Worm (Caenorhabditis elegans) whole organism, L1 larva: Measurements from ENCODE around the gene pxf-1.

Source experiments
- C16A3.4 ChIP-seq: fragments of 150-350 bp; optimal IDR thresholded peaks from 2 replicates; lab custom pipeline; 2014; ENCODE audit warnings: missing biosample characterization, missing genetic modification characterization
- C34B4.2 ChIP-seq: sonication (generic microtip); optimal IDR thresholded peaks from 2 replicates; lab custom pipeline; 2017; ENCODE audit warnings: mild to moderate bottlenecking, missing genetic modification characterization, missing compliant biosample characterization
- aly-2 ChIP-seq: fragments of 150-350 bp; optimal IDR thresholded peaks from 2 replicates; lab custom pipeline; 2014; ENCODE audit warnings: missing biosample characterization, missing genetic modification characterization
- blmp-1 ChIP-seq: fragments of 150-350 bp; optimal IDR thresholded peaks from 2 replicates; lab custom pipeline; 2014; ENCODE audit warnings: missing biosample characterization, missing genetic modification characterization
- ceh-8 ChIP-seq: fragments of 200-800 bp; sonication (Bioruptor generic); optimal IDR thresholded peaks from 2 replicates; lab custom pipeline; 2018; ENCODE audit warnings: mild to moderate bottlenecking, missing genetic modification characterization, moderate library complexity, missing compliant biosample characterization
- ceh-82 ChIP-seq, 3 experiments: fragments of 150-350 bp in 1 of 3; sonication (generic microtip) in 2 of 3; optimal IDR thresholded peaks; 2 replicates each; lab custom pipeline; 2014 to 2017; ENCODE audit warnings: missing biosample characterization in 3 of 3, missing genetic modification characterization in 3 of 3
- dpl-1 ChIP-seq, 3 experiments: fragments of 150-350 bp in 2 of 3; sonication (generic microtip) in 1 of 3; optimal IDR thresholded peaks; 2 replicates each; lab custom pipeline; 2014 to 2017; ENCODE audit warnings: missing biosample characterization in 3 of 3, missing genetic modification characterization in 3 of 3, missing genetic modification reagents in 3 of 3
- dsc-1 ChIP-seq: sonication (generic microtip); optimal IDR thresholded peaks from 2 replicates; lab custom pipeline; 2016; ENCODE audit warnings: mild to moderate bottlenecking, missing genetic modification characterization, missing compliant biosample characterization
- efl-1 ChIP-seq, 4 experiments: fragments of 150-350 bp; optimal IDR thresholded peaks in 3 of 4; peaks in 1 of 4; 1 replicate in 1 of 4; 2 replicates in 3 of 4; lab custom pipeline; 2014; ENCODE audit warnings: missing biosample characterization in 2 of 4, missing genetic modification characterization in 2 of 4, missing genetic modification reagents in 2 of 4
- elt-2 ChIP-seq: sonication (generic microtip); optimal IDR thresholded peaks from 2 replicates; lab custom pipeline; 2016; ENCODE audit warnings: missing genetic modification characterization, mild to moderate bottlenecking, inconsistent platforms, missing compliant biosample characterization, missing genetic modification reagents
- ets-5 ChIP-seq: fragments of 200-800 bp; sonication (Bioruptor generic); IDR thresholded peaks from 2 replicates; pipeline ENCODE4 v1.3.6; 2022; ENCODE audit warnings: missing genetic modification characterization, missing compliant biosample characterization
- fkh-4 ChIP-seq: sonication (generic microtip); optimal IDR thresholded peaks from 2 replicates; lab custom pipeline; 2016; ENCODE audit warnings: missing compliant biosample characterization, missing genetic modification characterization, borderline replicate concordance
- fkh-8 ChIP-seq: sonication (generic microtip); optimal IDR thresholded peaks from 2 replicates; lab custom pipeline; 2016; ENCODE audit warnings: mild to moderate bottlenecking, missing genetic modification characterization, missing compliant biosample characterization
- grh-1 ChIP-seq: fragments of 200-800 bp; sonication (Bioruptor generic); IDR thresholded peaks from 2 replicates; pipeline ENCODE4 v1.3.6; 2022; ENCODE audit warnings: missing genetic modification reagents, missing genetic modification characterization, missing compliant biosample characterization
- hlh-4 ChIP-seq: sonication (generic microtip); optimal IDR thresholded peaks from 2 replicates; lab custom pipeline; 2016; ENCODE audit warnings: mild to moderate bottlenecking, missing genetic modification characterization, missing compliant biosample characterization
- hpl-2 ChIP-seq: fragments of 150-350 bp; optimal IDR thresholded peaks from 2 replicates; lab custom pipeline; 2014; ENCODE audit warnings: missing biosample characterization, missing genetic modification reagents, missing genetic modification characterization
- jun-1 ChIP-seq: fragments of 150-350 bp; optimal IDR thresholded peaks from 2 replicates; lab custom pipeline; 2014; ENCODE audit warnings: missing biosample characterization, missing genetic modification reagents, missing genetic modification characterization
- lin-13 ChIP-seq: fragments of 150-350 bp; optimal IDR thresholded peaks from 2 replicates; lab custom pipeline; 2014; ENCODE audit warnings: missing biosample characterization, missing genetic modification reagents, missing genetic modification characterization
- lin-14 ChIP-seq: fragments of 200-800 bp; sonication (Bioruptor generic); optimal IDR thresholded peaks from 2 replicates; lab custom pipeline; 2018; ENCODE audit warnings: mild to moderate bottlenecking, missing genetic modification characterization, moderate library complexity, missing compliant biosample characterization
- lin-15B ChIP-seq: fragments of 150-350 bp; sonication (generic microtip); optimal IDR thresholded peaks from 3 replicates; lab custom pipeline; 2014; ENCODE audit warnings: missing biosample characterization, missing genetic modification characterization
- lin-35 ChIP-seq, 2 experiments: fragments of 150-350 bp; optimal IDR thresholded peaks; 2 replicates each; lab custom pipeline; 2014; ENCODE audit warnings: missing biosample characterization in 2 of 2, missing genetic modification characterization in 2 of 2, missing genetic modification reagents in 2 of 2
- lin-39 ChIP-seq: fragments of 150-350 bp; optimal IDR thresholded peaks from 2 replicates; lab custom pipeline; 2014; ENCODE audit warnings: missing biosample characterization, missing genetic modification reagents, missing genetic modification characterization
- mdl-1 ChIP-seq, 2 experiments: fragments of 150-350 bp; optimal IDR thresholded peaks; 2 replicates each; lab custom pipeline; 2014 to 2017; ENCODE audit warnings: missing biosample characterization in 2 of 2, missing genetic modification characterization in 2 of 2, inconsistent platforms in 1 of 2
- mep-1 ChIP-seq: fragments of 150-350 bp; optimal IDR thresholded peaks from 2 replicates; lab custom pipeline; 2014; ENCODE audit warnings: missing biosample characterization, missing genetic modification characterization
- nhr-11 ChIP-seq: fragments of 150-350 bp; optimal IDR thresholded peaks from 2 replicates; lab custom pipeline; 2014; ENCODE audit warnings: missing biosample characterization, missing genetic modification characterization
- nhr-20 ChIP-seq: sonication (generic microtip); optimal IDR thresholded peaks from 2 replicates; lab custom pipeline; 2016; ENCODE audit warnings: mild to moderate bottlenecking, missing genetic modification characterization, missing compliant biosample characterization
- nhr-237 ChIP-seq: fragments of 150-350 bp; optimal IDR thresholded peaks from 2 replicates; lab custom pipeline; 2014; ENCODE audit warnings: missing biosample characterization, missing genetic modification characterization
- nhr-47 ChIP-seq: sonication (generic microtip); optimal IDR thresholded peaks from 2 replicates; lab custom pipeline; 2016; ENCODE audit warnings: mild to moderate bottlenecking, missing genetic modification characterization, moderate library complexity, missing compliant biosample characterization
- nhr-77 ChIP-seq: fragments of 150-350 bp; optimal IDR thresholded peaks from 2 replicates; lab custom pipeline; 2014; ENCODE audit warnings: missing biosample characterization, missing genetic modification characterization
- nhr-84 ChIP-seq: sonication (generic microtip); optimal IDR thresholded peaks from 2 replicates; lab custom pipeline; 2017; ENCODE audit warnings: missing biosample characterization, missing genetic modification characterization
- pag-3 ChIP-seq: sonication (generic microtip); optimal IDR thresholded peaks from 2 replicates; lab custom pipeline; 2017; ENCODE audit warnings: missing genetic modification characterization, mild to moderate bottlenecking, missing compliant biosample characterization, antibody characterized with exemption, borderline replicate concordance; ENCODE audit not compliant: insufficient read depth
- rnt-1 ChIP-seq: sonication (generic microtip); optimal IDR thresholded peaks from 2 replicates; lab custom pipeline; 2016; ENCODE audit warnings: mild to moderate bottlenecking, missing genetic modification characterization, moderate library complexity, missing compliant biosample characterization
- snu-23 ChIP-seq: sonication (generic microtip); optimal IDR thresholded peaks from 2 replicates; lab custom pipeline; 2016; ENCODE audit warnings: missing genetic modification characterization, missing compliant biosample characterization
- swsn-7 ChIP-seq: sonication (generic microtip); optimal IDR thresholded peaks from 2 replicates; lab custom pipeline; 2016; ENCODE audit warnings: missing genetic modification characterization, missing compliant biosample characterization
- tbx-2 ChIP-seq: sonication (generic microtip); optimal IDR thresholded peaks from 2 replicates; lab custom pipeline; 2016; ENCODE audit warnings: missing genetic modification characterization, missing compliant biosample characterization
- tlp-1 ChIP-seq: fragments of 150-350 bp; optimal IDR thresholded peaks from 2 replicates; lab custom pipeline; 2014; ENCODE audit warnings: missing biosample characterization, missing genetic modification characterization
- unc-30 ChIP-seq: sonication (generic microtip); optimal IDR thresholded peaks from 2 replicates; lab custom pipeline; 2017; ENCODE audit warnings: missing biosample characterization, missing genetic modification characterization
- unc-86 ChIP-seq: sonication (generic microtip); optimal IDR thresholded peaks from 2 replicates; lab custom pipeline; 2016; ENCODE audit warnings: missing genetic modification characterization, missing compliant biosample characterization
- zag-1 ChIP-seq: fragments of 150-350 bp; optimal IDR thresholded peaks from 2 replicates; lab custom pipeline; 2014; ENCODE audit warnings: missing biosample characterization, missing genetic modification characterization
- ztf-4 ChIP-seq: fragments of 150-350 bp; optimal IDR thresholded peaks from 2 replicates; lab custom pipeline; 2014; ENCODE audit warnings: missing biosample characterization, missing genetic modification characterization

The pxf-1 gene

DNA sequence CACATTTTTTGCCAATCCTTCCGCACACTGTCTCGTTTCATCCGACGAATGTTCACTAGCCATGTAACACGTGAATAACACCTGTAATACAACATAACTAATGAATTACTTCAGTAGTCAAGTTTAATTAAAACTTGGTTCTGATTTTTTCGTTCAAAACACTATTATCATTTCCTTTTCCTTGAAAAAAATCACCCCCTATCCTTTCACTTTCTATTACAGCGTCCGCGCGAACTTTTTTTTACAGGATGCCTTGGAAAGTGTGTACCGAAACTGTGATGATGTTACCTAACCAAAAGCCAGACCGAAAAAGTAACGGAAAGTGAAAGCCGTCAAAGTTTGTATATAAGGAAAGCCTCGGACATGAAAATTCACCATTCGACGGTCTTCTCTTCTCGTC, 41.9 kb upstream of the pxf-1 start, which contains the start of gene col-124:
TSS of gene col-124 (plus strand) at position 374 of the 400 bp plus-strand sequence.
- TF ChIP-seq nhr-47 (tag; lab: Kevin White, UChicago) (no peak), blmp-1 (tag; lab: Kevin White, UChicago) (peak; percentile 77), nhr-84 (no peak)

DNA sequence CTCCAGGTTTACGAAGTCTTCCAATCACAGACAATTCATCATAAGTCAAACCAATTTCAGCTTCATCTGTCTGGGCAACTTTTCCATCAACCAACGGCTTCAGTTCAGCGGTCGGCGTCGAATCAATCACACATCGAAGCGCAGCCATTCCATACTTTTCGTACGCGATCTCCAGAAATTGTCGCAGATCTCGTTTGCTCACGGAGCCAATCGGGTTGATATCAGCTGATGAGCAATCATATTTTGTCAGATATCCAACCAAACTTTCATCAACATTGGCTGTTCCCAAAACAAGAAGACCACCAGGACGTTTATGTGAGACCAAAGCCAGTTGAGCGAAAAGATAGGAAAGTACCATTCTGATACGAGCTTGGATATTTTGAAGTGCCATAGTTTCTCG, 41.3 kb upstream of the pxf-1 start:
- no peak for TF ChIP-seq nhr-11
- TF ChIP-seq jun-1 (tag; lab: Kevin White, UChicago): no peak
- TF ChIP-seq dsc-1: no peak
- no peak for TF ChIP-seq fkh-4 (tag; lab: Kevin White, UChicago)
- no peak for TF ChIP-seq tbx-2 (tag; lab: Kevin White, UChicago)
- TF ChIP-seq zag-1: no peak
- no peak for TF ChIP-seq unc-30 (tag; lab: Kevin White, UChicago)
- no peak for TF ChIP-seq hlh-4 (tag; lab: Kevin White, UChicago)
- TF ChIP-seq ceh-82 (tag; optimal IDR thresholded peaks at IDR 0.05; lab: Kevin White, UChicago): no peak
- TF ChIP-seq snu-23 (GFP tag; lab: Kevin White, UChicago): no peak
- no peak for TF ChIP-seq grh-1 (GFP tag; lab: Robert Waterston, UW)
- TF ChIP-seq nhr-237 (tag; lab: Kevin White, UChicago): no peak

DNA sequence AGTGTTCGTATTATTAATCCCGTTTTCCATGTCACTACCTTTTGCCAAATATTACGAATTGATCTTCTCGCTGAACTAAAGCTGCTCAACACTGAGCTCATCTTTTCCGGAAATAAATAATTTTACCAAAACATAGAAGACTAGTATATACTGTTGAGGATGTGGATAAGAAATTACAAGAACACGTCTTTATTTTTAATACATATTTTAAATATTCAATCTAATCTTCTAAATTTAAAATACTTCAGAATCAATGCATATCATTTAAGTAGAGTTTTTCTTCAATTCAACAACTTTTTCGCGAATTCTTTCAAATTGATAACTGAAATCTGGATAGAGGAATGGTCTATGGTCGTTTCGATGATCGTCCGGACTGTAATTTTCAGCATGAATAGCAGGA, 40.7 kb upstream of the pxf-1 start, which contains the start of gene abt-1:
TSS of gene abt-1 (minus strand) at position 101 of the 400 bp plus-strand sequence.
- TF ChIP-seq ztf-4 (tag; lab: Kevin White, UChicago): no peak
- no peak for TF ChIP-seq aly-2
- TF ChIP-seq ceh-8 (GFP tag; lab: Kevin White, UChicago): no peak
- no peak for TF ChIP-seq lin-39
- no peak for TF ChIP-seq nhr-20 (tag; lab: Kevin White, UChicago)
- TF ChIP-seq grh-1 (GFP tag; lab: Robert Waterston, UW): no peak
- no peak for TF ChIP-seq mdl-1 (tag; optimal IDR thresholded peaks at IDR 0.05; lab: Kevin White, UChicago)
- TF ChIP-seq tlp-1 (tag; lab: Kevin White, UChicago): no peak
- TF ChIP-seq tbx-2 (tag; lab: Kevin White, UChicago): no peak
- no peak for TF ChIP-seq zag-1
- TF ChIP-seq ets-5: no peak
- TF ChIP-seq, all 84 proteins: peak for 0

DNA sequence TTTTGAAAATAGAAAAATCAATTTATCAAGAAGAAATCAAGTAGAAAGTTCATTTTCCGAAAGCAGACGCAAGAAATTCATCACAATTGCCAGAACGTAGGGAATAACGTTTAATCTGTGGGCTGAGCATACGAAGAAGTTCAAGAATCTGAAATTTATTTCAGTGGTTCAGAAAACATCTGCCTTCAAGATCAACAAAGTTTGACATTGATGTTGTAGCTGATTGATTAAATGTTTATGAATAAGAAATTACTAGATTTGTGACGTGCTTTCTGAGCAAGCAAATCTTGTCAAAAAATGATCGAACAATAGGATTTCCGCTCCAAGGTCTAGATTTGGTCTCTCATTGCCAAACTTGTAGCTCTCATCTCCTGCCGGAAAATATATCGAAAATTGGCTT, 32.0 kb upstream of the pxf-1 start, which contains the start of gene K04D7.6:
TSS of gene K04D7.6 (minus strand) at position 101 of the 400 bp plus-strand sequence.
- TF ChIP-seq swsn-7: no peak
- TF ChIP-seq hpl-2 (GFP tag; lab: Kevin White, UChicago): no peak
- no peak for TF ChIP-seq unc-86 (tag; lab: Kevin White, UChicago)
- no peak for TF ChIP-seq efl-1 (optimal IDR thresholded peaks at IDR 0.05; lab: Kevin White, UChicago)
- TF ChIP-seq efl-1 (GFP tag; optimal IDR thresholded peaks at IDR 0.05 in 1 of 2; lab: Kevin White, UChicago): no peak
- no peak for TF ChIP-seq tbx-2 (tag; lab: Kevin White, UChicago)
- TF ChIP-seq lin-14: no peak
- no peak for TF ChIP-seq fkh-8 (tag; lab: Kevin White, UChicago)
- TF ChIP-seq C34B4.2 (tag; lab: Kevin White, UChicago): no peak
- no peak for TF ChIP-seq nhr-77
- TF ChIP-seq pag-3: no peak
- TF ChIP-seq nhr-84: no peak
- TF ChIP-seq elt-2 (tag; lab: Kevin White, UChicago): no peak

DNA sequence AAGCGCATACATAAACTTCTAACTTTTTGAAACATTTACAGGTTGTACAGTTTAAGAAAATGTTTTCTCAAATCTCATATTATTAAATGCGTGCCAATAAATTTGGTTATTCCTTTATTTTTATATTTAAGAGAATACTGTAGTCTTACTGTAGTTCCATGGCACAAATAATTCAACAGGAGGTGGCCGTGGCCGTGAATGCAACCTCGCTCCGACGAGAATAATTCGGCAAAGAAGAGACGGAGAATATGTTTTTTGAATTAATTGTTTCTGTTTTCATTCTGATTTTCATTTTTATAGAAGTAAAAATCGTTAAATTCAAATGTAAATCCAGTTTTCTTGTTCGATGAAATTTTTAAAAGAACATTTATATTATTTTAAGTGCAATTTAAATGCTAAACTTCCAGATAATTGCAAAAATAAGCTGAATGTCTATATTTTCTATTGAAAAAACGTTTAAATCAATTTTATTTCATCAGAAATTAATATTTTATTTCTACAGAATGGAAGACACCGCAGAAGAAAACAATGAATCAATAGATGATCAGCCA, 23.3 kb upstream of the pxf-1 start, which contains the start of gene gon-4:
TSS of gene gon-4 (plus strand) at position 501 of the 551 bp plus-strand sequence.
- TF ChIP-seq mep-1 (tag; lab: Kevin White, UChicago) (peak; percentile 30), C16A3.4 (peak; percentile 9), lin-35 (GFP tag; optimal IDR thresholded peaks at IDR 0.05; lab: Kevin White, UChicago) (peak in 1 of 2 experiments; percentile 6), efl-1 (optimal IDR thresholded peaks at IDR 0.05; lab: Kevin White, UChicago) (peak; percentile 29 to 40), efl-1 (GFP tag; optimal IDR thresholded peaks at IDR 0.05 in 1 of 2; lab: Kevin White, UChicago) (peak; percentile 57 to 91), rnt-1 (peak; percentile 6), lin-13 (GFP tag; lab: Kevin White, UChicago) (no peak), elt-2 (tag; lab: Kevin White, UChicago) (no peak), dpl-1 (GFP tag; optimal IDR thresholded peaks at IDR 0.05; lab: Kevin White, UChicago) (peak in 2 of 3 experiments; percentile 37 to 65), nhr-237 (tag; lab: Kevin White, UChicago) (no peak), lin-15B (tag; lab: Kevin White, UChicago) (peak; percentile 29)
- TF ChIP-seq, all 84 proteins: peak for 7
